Fruit fly (Drosophila melanogaster) whole organism: ENCODE results near the gene ast.

Experiments
- CG8478 ChIP-seq: fragments of >200 bp; optimal IDR thresholded peaks from 2 replicates; lab custom pipeline; 2018; ENCODE audit warnings: inconsistent platforms
- Dll ChIP-seq: fragments of >200 bp; optimal IDR thresholded peaks from 2 replicates; lab custom pipeline; 2017
- EcR ChIP-seq, 2 experiments: fragments of >200 bp; optimal IDR thresholded peaks; 2 replicates each; lab custom pipeline; 2017; ENCODE audit warnings: missing biosample characterization in 2 of 2, missing genetic modification characterization in 2 of 2, missing genetic modification reagents in 2 of 2
- pan ChIP-seq: fragments of >200 bp; optimal IDR thresholded peaks from 2 replicates; lab custom pipeline; 2017
- psq ChIP-seq: fragments of >200 bp; optimal IDR thresholded peaks from 2 replicates; lab custom pipeline; 2017
- usp ChIP-seq: fragments of >200 bp; optimal IDR thresholded peaks from 2 replicates; lab custom pipeline; 2017; ENCODE audit warnings: missing biosample characterization, missing genetic modification characterization, mixed read lengths

ast gene

dm6 chr2L:1116661-1117322 lies 39.0 kb downstream of the ast start:
- TF ChIP-seq psq (lab: Kevin White, UChicago) (no peak), pan (lab: Kevin White, UChicago) (no peak), EcR (GFP tag; optimal IDR thresholded peaks at IDR 0.05; lab: Kevin White, UChicago) (no peak), CG8478 (lab: Kevin White, UChicago) (no peak)

dm6 chr2L:1118149-1118548 lies 40.4 kb downstream of the ast start:
- TF ChIP-seq CG8478 (lab: Kevin White, UChicago) (no peak), pan (lab: Kevin White, UChicago) (no peak), Dll (no peak)

dm6 chr2L:1118880-1119809 lies 41.4 kb downstream of the ast start:
- no peak for TF ChIP-seq CG8478 (lab: Kevin White, UChicago)
- TF ChIP-seq EcR (GFP tag; optimal IDR thresholded peaks at IDR 0.05; lab: Kevin White, UChicago), result peak in 1 of 2 experiments; percentile 23
- TF ChIP-seq Dll, result peak; percentile 93
- TF ChIP-seq usp (GFP tag; lab: Kevin White, UChicago), result no peak
- TF ChIP-seq pan (lab: Kevin White, UChicago), result peak; percentile 96
- no peak for TF ChIP-seq psq (lab: Kevin White, UChicago)

dm6 chr2L:1120206-1120902 lies 42.6 kb downstream of the ast start:
- TF ChIP-seq psq (lab: Kevin White, UChicago) (no peak), Dll (no peak), pan (lab: Kevin White, UChicago) (no peak), CG8478 (lab: Kevin White, UChicago) (no peak), EcR (GFP tag; optimal IDR thresholded peaks at IDR 0.05; lab: Kevin White, UChicago) (no peak), usp (GFP tag; lab: Kevin White, UChicago) (no peak)

- TF ChIP-seq CG8478 (lab: Kevin White, UChicago) (no peak), pan (lab: Kevin White, UChicago) (no peak), usp (GFP tag; lab: Kevin White, UChicago) (no peak), psq (lab: Kevin White, UChicago) (no peak), EcR (GFP tag; optimal IDR thresholded peaks at IDR 0.05; lab: Kevin White, UChicago) (no peak), Dll (no peak)
These were observed 44.4 kb downstream of the ast start for dm6 chr2L:1121942-1122710.

dm6 chr2L:1122711-1122960 lies 44.9 kb downstream of the ast start:
- TF ChIP-seq Dll (no peak), psq (lab: Kevin White, UChicago) (no peak), EcR (GFP tag; optimal IDR thresholded peaks at IDR 0.05; lab: Kevin White, UChicago) (no peak), pan (lab: Kevin White, UChicago) (no peak), CG8478 (lab: Kevin White, UChicago) (no peak), usp (GFP tag; lab: Kevin White, UChicago) (no peak)

- no peak for TF ChIP-seq CG8478 (lab: Kevin White, UChicago)
- no peak for TF ChIP-seq Dll
- TF ChIP-seq usp (GFP tag; lab: Kevin White, UChicago), result no peak
- no peak for TF ChIP-seq pan (lab: Kevin White, UChicago)
- no peak for TF ChIP-seq psq (lab: Kevin White, UChicago)
- TF ChIP-seq EcR (GFP tag; optimal IDR thresholded peaks at IDR 0.05; lab: Kevin White, UChicago), result no peak
These were observed 45.5 kb downstream of the ast start for dm6 chr2L:1123078-1123818.

dm6 chr2L:1124265-1124664 lies 46.5 kb downstream of the ast start:
- TF ChIP-seq CG8478 (lab: Kevin White, UChicago), result no peak
- TF ChIP-seq Dll, result no peak
- TF ChIP-seq EcR (GFP tag; optimal IDR thresholded peaks at IDR 0.05; lab: Kevin White, UChicago), result no peak
- TF ChIP-seq psq (lab: Kevin White, UChicago), result no peak
- no peak for TF ChIP-seq usp (GFP tag; lab: Kevin White, UChicago)
- no peak for TF ChIP-seq pan (lab: Kevin White, UChicago)

- no peak for TF ChIP-seq CG8478 (lab: Kevin White, UChicago)
- TF ChIP-seq Dll, result no peak
- TF ChIP-seq usp (GFP tag; lab: Kevin White, UChicago), result no peak
- no peak for TF ChIP-seq psq (lab: Kevin White, UChicago)
- no peak for TF ChIP-seq pan (lab: Kevin White, UChicago)
- TF ChIP-seq EcR (GFP tag; optimal IDR thresholded peaks at IDR 0.05; lab: Kevin White, UChicago), result no peak
These were observed 47.7 kb downstream of the ast start for dm6 chr2L:1125437-1125836.

- TF ChIP-seq psq (lab: Kevin White, UChicago) (no peak), usp (GFP tag; lab: Kevin White, UChicago) (no peak), EcR (GFP tag; optimal IDR thresholded peaks at IDR 0.05; lab: Kevin White, UChicago) (no peak), pan (lab: Kevin White, UChicago) (no peak), CG8478 (lab: Kevin White, UChicago) (no peak), Dll (no peak)
These were observed 48.8 kb downstream of the ast start for dm6 chr2L:1126527-1126926.
